Worm (Caenorhabditis elegans): ENCODE data around the gene fip-1.

DNA sequence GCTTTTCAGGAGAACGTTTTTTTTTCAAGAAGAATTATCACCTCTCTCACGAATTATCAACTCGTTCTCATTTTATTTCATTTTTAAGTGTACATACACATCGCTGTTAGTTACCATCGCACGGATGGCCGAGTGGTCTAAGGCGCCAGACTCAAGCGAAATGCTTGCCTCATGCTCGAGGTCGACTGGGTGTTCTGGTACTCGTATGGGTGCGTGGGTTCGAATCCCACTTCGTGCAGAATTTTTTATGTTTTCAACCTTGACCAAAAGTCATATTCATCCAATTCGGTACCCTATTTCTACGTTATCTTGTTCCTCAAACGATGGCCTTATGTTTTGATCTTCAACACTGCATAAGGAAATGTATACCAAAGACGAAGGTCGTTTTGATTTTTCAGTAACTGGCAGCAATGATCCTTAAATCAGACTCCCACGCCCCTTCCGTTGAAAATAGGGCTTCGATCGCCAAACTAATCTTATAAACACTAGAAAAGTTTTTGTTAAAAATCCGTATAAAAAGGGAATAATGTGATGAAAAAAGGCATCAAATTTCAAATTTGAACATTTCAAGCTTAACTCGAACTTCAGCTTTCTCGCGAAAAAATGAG lies at the start of gene fip-1:
- TF ChIP-seq sea-1 (GFP tag; conservative IDR thresholded peaks at IDR 0.05) (no peak), pes-1 (GFP tag; IDR thresholded peaks at IDR 0.05) (no peak), ama-1 (optimal IDR thresholded peaks at IDR 0.05) (no peak), ceh-13 (GFP tag; optimal IDR thresholded peaks at IDR 0.05) (no peak), flt-1 (GFP tag; IDR thresholded peaks at IDR 0.05) (no peak), ceh-36 (tag; optimal IDR thresholded peaks at IDR 0.05) (no peak), hnd-1 (tag; optimal IDR thresholded peaks at IDR 0.05) (no peak), ets-7 (tag; optimal IDR thresholded peaks at IDR 0.05) (no peak)

Data from whole organism, early embryonic.